Worm (Caenorhabditis elegans) whole organism, L2 larva: ENCODE measurements around the gene spp-26.

Experiments
- R02D3.7 ChIP-seq: fragments of 150-350 bp; optimal IDR thresholded peaks from 2 replicates; lab custom pipeline; 2014; ENCODE audit warnings: missing biosample characterization, missing genetic modification characterization
- ama-1 ChIP-seq: fragments of 150-350 bp; optimal IDR thresholded peaks from 2 replicates; lab custom pipeline; 2018; ENCODE audit warnings: inconsistent platforms
- ceh-82 ChIP-seq: fragments of 150-350 bp; optimal IDR thresholded peaks from 2 replicates; lab custom pipeline; 2014; ENCODE audit warnings: missing biosample characterization, missing genetic modification characterization
- crh-2 ChIP-seq: sonication (generic microtip); optimal IDR thresholded peaks from 2 replicates; lab custom pipeline; 2017; ENCODE audit warnings: missing biosample characterization, missing genetic modification characterization
- fos-1 ChIP-seq: fragments of 150-350 bp; optimal IDR thresholded peaks from 2 replicates; lab custom pipeline; 2014; ENCODE audit warnings: missing biosample characterization, missing genetic modification characterization
- lsy-2 ChIP-seq, 2 experiments: fragments of 150-350 bp in 1 of 2; sonication (generic microtip) in 1 of 2; optimal IDR thresholded peaks; 2 replicates each; lab custom pipeline; 2014 to 2017; ENCODE audit warnings: missing biosample characterization in 2 of 2, missing genetic modification characterization in 2 of 2
- mdl-1 ChIP-seq, 2 experiments: fragments of 150-350 bp in 1 of 2; sonication (generic microtip) in 1 of 2; optimal IDR thresholded peaks; 2 replicates each; lab custom pipeline; 2017; ENCODE audit warnings: missing biosample characterization in 2 of 2, missing genetic modification characterization in 2 of 2
- nhr-10 ChIP-seq: sonication (generic microtip); optimal IDR thresholded peaks from 2 replicates; lab custom pipeline; 2017; ENCODE audit warnings: missing biosample characterization, missing genetic modification characterization
- nhr-21 ChIP-seq: fragments of 150-350 bp; optimal IDR thresholded peaks from 2 replicates; lab custom pipeline; 2014; ENCODE audit warnings: missing biosample characterization, missing genetic modification characterization
- sma-9 ChIP-seq, 2 experiments: fragments of 150-350 bp in 1 of 2; sonication (generic microtip) in 1 of 2; optimal IDR thresholded peaks; 2 replicates each; lab custom pipeline; 2014 to 2016; ENCODE audit warnings: missing genetic modification characterization in 2 of 2, mild to moderate bottlenecking in 1 of 2, missing biosample characterization in 1 of 2, missing compliant biosample characterization in 1 of 2, missing genetic modification reagents in 1 of 2, moderate library complexity in 1 of 2
- unc-62 ChIP-seq: fragments of 150-350 bp; optimal IDR thresholded peaks from 2 replicates; lab custom pipeline; 2014; ENCODE audit warnings: missing biosample characterization, missing genetic modification reagents, missing genetic modification characterization
- zag-1 ChIP-seq: fragments of 150-350 bp; optimal IDR thresholded peaks from 2 replicates; lab custom pipeline; 2014; ENCODE audit warnings: missing biosample characterization, missing genetic modification characterization
- ztf-11 ChIP-seq: sonication (generic microtip); optimal IDR thresholded peaks from 2 replicates; lab custom pipeline; 2017; ENCODE audit warnings: missing biosample characterization, missing genetic modification characterization

DNA sequence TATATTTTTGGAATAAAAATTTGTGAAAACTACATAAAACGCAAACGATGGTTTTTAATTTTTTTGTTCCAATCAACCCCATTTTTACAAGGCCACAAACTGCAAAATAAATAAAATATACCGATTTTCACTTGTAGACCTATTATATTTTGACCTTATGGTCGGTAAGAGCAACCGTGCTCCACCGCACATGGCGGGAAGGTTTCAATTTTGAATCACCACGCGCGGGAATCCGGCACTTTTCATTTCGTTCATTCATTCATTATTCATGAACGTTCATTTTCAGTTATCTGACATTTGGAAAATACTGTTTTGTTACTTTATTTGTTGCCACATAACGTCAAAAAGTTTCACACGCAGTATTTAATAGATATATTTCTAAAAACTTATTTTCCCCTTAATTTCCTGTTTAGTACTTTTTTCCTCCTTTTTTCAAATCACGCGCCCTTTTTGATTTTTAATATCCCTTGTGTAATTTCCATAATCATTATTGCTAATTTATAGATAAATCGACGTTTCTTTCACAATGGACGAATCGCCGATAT, 34.8 kb upstream of the spp-26 start, which contains the start of gene hcp-1:
- TF ChIP-seq fos-1 (tag; lab: Kevin White, UChicago) (peak; percentile 10), lsy-2 (tag; optimal IDR thresholded peaks at IDR 0.05; lab: Kevin White, UChicago) (no peak), ceh-82 (no peak), unc-62 (GFP tag; lab: Kevin White, UChicago) (no peak), ama-1 (lab: Kevin White, UChicago) (no peak), nhr-21 (tag; lab: Kevin White, UChicago) (no peak), sma-9 (GFP tag; optimal IDR thresholded peaks at IDR 0.05; lab: Kevin White, UChicago) (no peak), sma-9 (tag; optimal IDR thresholded peaks at IDR 0.05; lab: Kevin White, UChicago) (no peak), nhr-10 (no peak), ztf-11 (no peak), R02D3.7 (tag; lab: Kevin White, UChicago) (no peak), zag-1 (no peak), crh-2 (no peak), mdl-1 (tag; optimal IDR thresholded peaks at IDR 0.05; lab: Kevin White, UChicago) (no peak)
